Worm (Caenorhabditis elegans) whole organism, L4 larva: ENCODE data around the gene dgk-2.

Source experiments
- F10B5.3 ChIP-seq: sonication (generic microtip); optimal IDR thresholded peaks from 2 replicates; lab custom pipeline; 2016; ENCODE audit warnings: mild to moderate bottlenecking, missing genetic modification characterization, missing compliant biosample characterization
- F37D6.2 ChIP-seq: sonication (generic microtip); optimal IDR thresholded peaks from 2 replicates; lab custom pipeline; 2016; ENCODE audit warnings: mild to moderate bottlenecking, missing genetic modification characterization, missing compliant biosample characterization
- R02D3.7 ChIP-seq: fragments of 150-350 bp; sonication (generic microtip); optimal IDR thresholded peaks from 3 replicates; lab custom pipeline; 2014; ENCODE audit warnings: missing biosample characterization, missing genetic modification characterization
- T20F7.1 ChIP-seq: fragments of 200-800 bp; sonication (Bioruptor generic); optimal IDR thresholded peaks from 2 replicates; lab custom pipeline; 2018; ENCODE audit warnings: mild to moderate bottlenecking, missing genetic modification characterization, missing compliant biosample characterization
- T26A8.4 ChIP-seq: fragments of 200-800 bp; sonication (Bioruptor generic); IDR thresholded peaks from 2 replicates; pipeline ENCODE4 v1.3.6; 2022; ENCODE audit warnings: missing genetic modification characterization, missing compliant biosample characterization
- Y105C5A.15 ChIP-seq: fragments of 200-800 bp; sonication (Bioruptor generic); IDR thresholded peaks from 2 replicates; pipeline ENCODE4 v1.3.6; 2022; ENCODE audit warnings: missing genetic modification characterization, missing compliant biosample characterization
- Y48G9A.11 ChIP-seq: fragments of 200-800 bp; sonication (Bioruptor generic); IDR thresholded peaks from 2 replicates; pipeline ENCODE4 v1.3.6; 2022; ENCODE audit warnings: missing genetic modification reagents, missing genetic modification characterization, missing compliant biosample characterization
- Y5F2A.4 ChIP-seq: fragments of 200-800 bp; sonication (Bioruptor generic); optimal IDR thresholded peaks from 2 replicates; lab custom pipeline; 2018; ENCODE audit warnings: mild to moderate bottlenecking, missing genetic modification characterization, missing compliant biosample characterization
- ZK337.2 ChIP-seq: fragments of 200-800 bp; sonication (Bioruptor generic); IDR thresholded peaks from 2 replicates; pipeline ENCODE4 v1.3.6; 2022; ENCODE audit warnings: missing genetic modification reagents, missing genetic modification characterization, missing compliant biosample characterization
- aha-1 ChIP-seq: fragments of 150-350 bp; peaks from one replicate; lab custom pipeline; 2014; ENCODE audit warnings: missing biosample characterization, missing genetic modification characterization
- arid-1 ChIP-seq: fragments of 200-800 bp; sonication (Bioruptor generic); conservative IDR thresholded peaks from 2 replicates; pipeline ENCODE4 v1.3.6; 2022; ENCODE audit warnings: missing genetic modification reagents, missing genetic modification characterization, missing compliant biosample characterization
- ceh-28 ChIP-seq: fragments of 150-350 bp; optimal IDR thresholded peaks from 2 replicates; lab custom pipeline; 2014; ENCODE audit warnings: missing biosample characterization, missing genetic modification reagents, missing genetic modification characterization
- ceh-32 ChIP-seq: sonication (generic microtip); optimal IDR thresholded peaks from 2 replicates; lab custom pipeline; 2016; ENCODE audit warnings: mild to moderate bottlenecking, missing genetic modification characterization, missing compliant biosample characterization; ENCODE audit not compliant: poor library complexity
- ceh-82 ChIP-seq: sonication (generic microtip); optimal IDR thresholded peaks from 2 replicates; lab custom pipeline; 2017; ENCODE audit warnings: missing biosample characterization, missing genetic modification characterization
- daf-16 ChIP-seq, 3 experiments: sonication (generic microtip); optimal IDR thresholded peaks; 2 replicates each; lab custom pipeline; 2016 to 2017; ENCODE audit warnings: missing genetic modification characterization in 3 of 3, missing genetic modification reagents in 3 of 3, mild to moderate bottlenecking in 2 of 3, missing compliant biosample characterization in 2 of 3, missing biosample characterization in 1 of 3, moderate library complexity in 1 of 3
- daf-8 ChIP-seq: fragments of 200-800 bp; sonication (Bioruptor generic); IDR thresholded peaks from 2 replicates; pipeline ENCODE4 v1.3.6; 2022; ENCODE audit warnings: missing genetic modification characterization, missing compliant biosample characterization
- dpl-1 ChIP-seq: fragments of 150-350 bp; optimal IDR thresholded peaks from 2 replicates; lab custom pipeline; 2014; ENCODE audit warnings: missing biosample characterization, missing genetic modification reagents, missing genetic modification characterization
- dve-1 ChIP-seq: sonication (generic microtip); optimal IDR thresholded peaks from 2 replicates; lab custom pipeline; 2017; ENCODE audit warnings: antibody characterized with exemption, mild to moderate bottlenecking, missing genetic modification characterization, missing compliant biosample characterization; ENCODE audit not compliant: insufficient read depth
- egl-43 ChIP-seq: fragments of 200-800 bp; sonication (Bioruptor generic); IDR thresholded peaks from 2 replicates; pipeline ENCODE4 v1.3.6; 2022; ENCODE audit warnings: missing genetic modification reagents, missing genetic modification characterization, missing compliant biosample characterization
- fos-1 ChIP-seq: fragments of 150-350 bp; optimal IDR thresholded peaks from 2 replicates; lab custom pipeline; 2014; ENCODE audit warnings: missing biosample characterization, missing genetic modification characterization
- gei-8 ChIP-seq: fragments of 200-800 bp; sonication (Bioruptor generic); optimal IDR thresholded peaks from 2 replicates; lab custom pipeline; 2018; ENCODE audit warnings: mild to moderate bottlenecking, missing genetic modification characterization, missing compliant biosample characterization
- hlh-30 ChIP-seq: sonication (generic microtip); optimal IDR thresholded peaks from 2 replicates; lab custom pipeline; 2017; ENCODE audit warnings: antibody characterized with exemption, mild to moderate bottlenecking, missing genetic modification characterization, missing compliant biosample characterization; ENCODE audit not compliant: insufficient read depth
- hmg-1.1 ChIP-seq: fragments of 200-800 bp; sonication (Bioruptor generic); IDR thresholded peaks from 2 replicates; pipeline ENCODE4 v1.3.6; 2022; ENCODE audit warnings: missing genetic modification reagents, missing genetic modification characterization, missing compliant biosample characterization
- lim-7 ChIP-seq: fragments of 200-800 bp; sonication (Bioruptor generic); IDR thresholded peaks from 2 replicates; pipeline ENCODE4 v1.3.6; 2022; ENCODE audit warnings: missing genetic modification characterization, missing compliant biosample characterization
- lin-15B ChIP-seq: fragments of 150-350 bp; sonication (generic microtip); optimal IDR thresholded peaks from 3 replicates; lab custom pipeline; 2014; ENCODE audit warnings: missing biosample characterization, missing genetic modification characterization
- lsy-2 ChIP-seq, 2 experiments: fragments of 150-350 bp in 1 of 2; sonication (generic microtip) in 1 of 2; optimal IDR thresholded peaks; 2 replicates each; lab custom pipeline; 2014 to 2017; ENCODE audit warnings: missing biosample characterization in 2 of 2, missing genetic modification characterization in 2 of 2
- madf-5 ChIP-seq, 2 experiments: fragments of 200-800 bp; sonication (Bioruptor generic); IDR thresholded peaks; 2 replicates each; pipeline ENCODE4 v1.3.6; 2022; ENCODE audit warnings: missing compliant biosample characterization in 2 of 2, missing genetic modification characterization in 2 of 2
- mdt-29 ChIP-seq: fragments of 200-800 bp; sonication (Bioruptor generic); IDR thresholded peaks from 2 replicates; pipeline ENCODE4 v1.3.6; 2022; ENCODE audit warnings: missing genetic modification reagents, missing genetic modification characterization, missing compliant biosample characterization
- mep-1 ChIP-seq: fragments of 150-350 bp; sonication (generic microtip); optimal IDR thresholded peaks from 3 replicates; lab custom pipeline; 2014; ENCODE audit warnings: missing biosample characterization, missing genetic modification characterization
- mes-2 ChIP-seq: sonication (generic microtip); optimal IDR thresholded peaks from 2 replicates; lab custom pipeline; 2016; ENCODE audit warnings: missing genotype, mild to moderate bottlenecking, missing genetic modification characterization, missing compliant biosample characterization; ENCODE audit not compliant: poor library complexity, severe bottlenecking
- mxl-3 ChIP-seq: fragments of 200-800 bp; sonication (Bioruptor generic); optimal IDR thresholded peaks from 2 replicates; lab custom pipeline; 2018; ENCODE audit warnings: mild to moderate bottlenecking, missing genetic modification characterization, missing compliant biosample characterization
- nhr-102 ChIP-seq: sonication (generic microtip); optimal IDR thresholded peaks from 2 replicates; lab custom pipeline; 2016; ENCODE audit warnings: mild to moderate bottlenecking, missing genetic modification characterization, moderate library complexity, missing compliant biosample characterization
- nhr-11 ChIP-seq: fragments of 150-350 bp; optimal IDR thresholded peaks from 2 replicates; lab custom pipeline; 2014; ENCODE audit warnings: missing biosample characterization, missing genetic modification characterization
- nhr-28 ChIP-seq: fragments of 150-350 bp; optimal IDR thresholded peaks from 2 replicates; lab custom pipeline; 2014; ENCODE audit warnings: missing biosample characterization, missing genetic modification characterization
- nhr-6 ChIP-seq: fragments of 150-350 bp; optimal IDR thresholded peaks from 2 replicates; lab custom pipeline; 2014; ENCODE audit warnings: missing biosample characterization, missing genetic modification characterization
- nhr-77 ChIP-seq: fragments of 150-350 bp; optimal IDR thresholded peaks from 2 replicates; lab custom pipeline; 2014; ENCODE audit warnings: missing biosample characterization, missing genetic modification characterization
- pha-4 ChIP-seq, 2 experiments: fragments of 150-350 bp in 1 of 2; fragments of 200-800 bp in 1 of 2; sonication (Bioruptor generic) in 1 of 2; IDR thresholded peaks in 1 of 2; optimal IDR thresholded peaks in 1 of 2; 2 replicates each; pipeline versions ENCODE4 v1.3.6 to Lab custom; 2014 to 2022; ENCODE audit warnings: missing genetic modification characterization in 2 of 2, missing genetic modification reagents in 2 of 2, missing biosample characterization in 1 of 2, missing compliant biosample characterization in 1 of 2
- pqm-1 ChIP-seq: sonication (generic microtip); optimal IDR thresholded peaks from 2 replicates; lab custom pipeline; 2017; ENCODE audit warnings: missing biosample characterization, missing genetic modification characterization
- rbr-2 ChIP-seq: sonication (generic microtip); optimal IDR thresholded peaks from 2 replicates; lab custom pipeline; 2016; ENCODE audit warnings: missing genotype, missing genetic modification characterization, missing compliant biosample characterization
- spr-3 ChIP-seq: fragments of 200-800 bp; sonication (Bioruptor generic); optimal IDR thresholded peaks from 2 replicates; lab custom pipeline; 2018; ENCODE audit warnings: mild to moderate bottlenecking, missing genetic modification characterization, missing compliant biosample characterization
- tra-1 ChIP-seq: fragments of 200-800 bp; sonication (Bioruptor generic); IDR thresholded peaks from 2 replicates; pipeline ENCODE4 v1.3.6; 2022; ENCODE audit warnings: missing genetic modification reagents, missing genetic modification characterization, missing compliant biosample characterization
- unc-39 ChIP-seq: sonication (generic microtip); optimal IDR thresholded peaks from 2 replicates; lab custom pipeline; 2017; ENCODE audit warnings: missing biosample characterization, missing genetic modification characterization
- unc-62 ChIP-seq, 3 experiments: fragments of 150-350 bp in 1 of 3; sonication (generic microtip); optimal IDR thresholded peaks in 2 of 3; peaks in 1 of 3; 1 replicate in 1 of 3; 2 replicates in 2 of 3; lab custom pipeline; 2014 to 2017; ENCODE audit warnings: missing biosample characterization in 3 of 3, missing genetic modification characterization in 3 of 3, missing genetic modification reagents in 3 of 3, missing genotype in 1 of 3
- zfp-2 ChIP-seq: sonication (generic microtip); optimal IDR thresholded peaks from 2 replicates; lab custom pipeline; 2016; ENCODE audit warnings: mild to moderate bottlenecking, missing genetic modification characterization, missing compliant biosample characterization
- zfp-3 ChIP-seq: fragments of 200-800 bp; sonication (Bioruptor generic); conservative IDR thresholded peaks from 2 replicates; pipeline ENCODE4 v1.3.6; 2022; ENCODE audit warnings: missing genetic modification reagents, missing genetic modification characterization, missing compliant biosample characterization
- zip-11 ChIP-seq: fragments of 200-800 bp; sonication (Bioruptor generic); IDR thresholded peaks from 2 replicates; pipeline ENCODE4 v1.3.6; 2022; ENCODE audit warnings: missing genetic modification characterization, missing compliant biosample characterization
- ztf-7 ChIP-seq: fragments of 150-350 bp; optimal IDR thresholded peaks from 2 replicates; lab custom pipeline; 2014; ENCODE audit warnings: missing biosample characterization, missing genetic modification characterization

The dgk-2 gene

DNA sequence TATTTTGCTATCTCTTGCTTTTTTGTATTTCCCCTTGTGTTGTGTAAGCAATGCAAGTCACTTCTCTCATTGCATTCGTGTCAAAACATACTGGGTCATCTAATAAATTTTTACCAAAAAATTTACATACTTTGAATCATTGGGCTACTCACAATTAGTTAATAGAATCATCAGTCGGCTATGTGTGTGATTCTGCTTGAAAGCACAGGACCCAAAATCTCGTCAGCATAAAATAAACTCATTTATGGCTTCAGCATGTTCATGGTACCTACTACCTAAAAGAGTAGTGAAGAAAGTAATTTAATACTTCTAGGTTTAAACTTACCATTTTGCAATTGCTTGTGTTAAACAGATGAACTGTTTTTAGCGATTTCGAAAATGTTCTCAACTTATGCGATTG lies 22.2 kb upstream of the dgk-2 start (continued):
- TF ChIP-seq T20F7.1 = peak; percentile 16
- TF ChIP-seq T26A8.4 (GFP tag; lab: Robert Waterston, UW) = peak; percentile 84
- peak; percentile 67 for TF ChIP-seq mep-1 (tag; lab: Kevin White, UChicago)
- TF ChIP-seq mdt-29 (GFP tag; lab: Robert Waterston, UW) = no peak
- no peak for TF ChIP-seq fos-1

DNA sequence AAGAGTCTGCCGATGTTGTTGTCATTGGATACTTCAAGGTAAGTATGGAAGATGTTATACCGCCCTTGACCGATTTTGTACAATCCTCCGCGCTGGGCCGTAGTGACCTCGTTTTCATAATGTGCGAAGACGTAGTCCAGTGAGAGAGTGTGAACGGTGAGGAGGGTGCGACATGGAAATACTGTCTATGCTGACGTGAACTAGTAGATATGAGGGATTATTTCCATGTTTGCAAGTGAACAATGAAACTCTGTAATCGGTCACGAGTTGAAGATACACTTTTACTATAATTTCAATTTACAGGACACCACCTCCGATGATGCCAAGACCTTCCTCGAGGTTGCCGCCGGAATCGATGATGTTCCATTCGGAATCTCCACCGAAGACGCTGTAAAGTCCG lies 20.7 kb upstream of the dgk-2 start:
- no peak for TF ChIP-seq Y48G9A.11 (GFP tag; lab: Robert Waterston, UW)
- TF ChIP-seq nhr-102 (tag; lab: Kevin White, UChicago) = no peak
- peak; percentile 44 for TF ChIP-seq spr-3 (GFP tag; lab: Kevin White, UChicago)
- TF ChIP-seq unc-62 (GFP tag; optimal IDR thresholded peaks at IDR 0.05 in 1 of 2; lab: Kevin White, UChicago) = peak in 1 of 2 experiments; percentile 84
- TF ChIP-seq unc-62 (tag; optimal IDR thresholded peaks at IDR 0.05; lab: Kevin White, UChicago) = no peak
- no peak for TF ChIP-seq lin-15B (tag; lab: Kevin White, UChicago)
- no peak for TF ChIP-seq egl-43 (GFP tag; lab: Robert Waterston, UW)
- no peak for TF ChIP-seq pha-4 (GFP tag; IDR thresholded peaks at IDR 0.05; lab: Robert Waterston, UW)
- no peak for TF ChIP-seq pha-4 (tag; optimal IDR thresholded peaks at IDR 0.05; lab: Kevin White, UChicago)
- no peak for TF ChIP-seq R02D3.7 (tag; lab: Kevin White, UChicago)
- no peak for TF ChIP-seq daf-8 (GFP tag; lab: Robert Waterston, UW)
- TF ChIP-seq F37D6.2 (tag; lab: Kevin White, UChicago) = no peak
- no peak for TF ChIP-seq zip-11 (GFP tag; lab: Robert Waterston, UW)
- no peak for TF ChIP-seq ceh-32
- TF ChIP-seq arid-1 (GFP tag; lab: Robert Waterston, UW) = no peak
- no peak for TF ChIP-seq pqm-1 (tag; lab: Kevin White, UChicago)
- TF ChIP-seq Y105C5A.15 (GFP tag; lab: Robert Waterston, UW) = no peak
- no peak for TF ChIP-seq hmg-1.1 (GFP tag; lab: Robert Waterston, UW)
- no peak for TF ChIP-seq nhr-6 (tag; lab: Kevin White, UChicago)
- no peak for TF ChIP-seq unc-39 (tag; lab: Kevin White, UChicago)
- no peak for TF ChIP-seq zfp-2 (tag; lab: Kevin White, UChicago)
- TF ChIP-seq nhr-11 (tag; lab: Kevin White, UChicago) = no peak
- no peak for TF ChIP-seq T26A8.4 (GFP tag; lab: Robert Waterston, UW)
- TF ChIP-seq rbr-2 (tag; lab: Kevin White, UChicago) = no peak
- TF ChIP-seq F10B5.3 = no peak
- TF ChIP-seq gei-8 (GFP tag; lab: Kevin White, UChicago) = no peak
- TF ChIP-seq madf-5 (GFP tag; IDR thresholded peaks at IDR 0.05; lab: Robert Waterston, UW) = no peak
- peak; percentile 19 for TF ChIP-seq aha-1 (tag; lab: Kevin White, UChicago)
- peak; percentile 22 for TF ChIP-seq nhr-28 (tag; lab: Kevin White, UChicago)
- TF ChIP-seq dpl-1 (GFP tag; lab: Kevin White, UChicago) = no peak
- no peak for TF ChIP-seq mes-2 (tag; lab: Kevin White, UChicago)
- TF ChIP-seq ZK337.2 = no peak
- no peak for TF ChIP-seq zfp-3
- TF ChIP-seq mxl-3 (GFP tag; lab: Kevin White, UChicago) = no peak
- no peak for TF ChIP-seq lsy-2 (tag; optimal IDR thresholded peaks at IDR 0.05; lab: Kevin White, UChicago)
- no peak for TF ChIP-seq ceh-82 (tag; lab: Kevin White, UChicago)

DNA sequence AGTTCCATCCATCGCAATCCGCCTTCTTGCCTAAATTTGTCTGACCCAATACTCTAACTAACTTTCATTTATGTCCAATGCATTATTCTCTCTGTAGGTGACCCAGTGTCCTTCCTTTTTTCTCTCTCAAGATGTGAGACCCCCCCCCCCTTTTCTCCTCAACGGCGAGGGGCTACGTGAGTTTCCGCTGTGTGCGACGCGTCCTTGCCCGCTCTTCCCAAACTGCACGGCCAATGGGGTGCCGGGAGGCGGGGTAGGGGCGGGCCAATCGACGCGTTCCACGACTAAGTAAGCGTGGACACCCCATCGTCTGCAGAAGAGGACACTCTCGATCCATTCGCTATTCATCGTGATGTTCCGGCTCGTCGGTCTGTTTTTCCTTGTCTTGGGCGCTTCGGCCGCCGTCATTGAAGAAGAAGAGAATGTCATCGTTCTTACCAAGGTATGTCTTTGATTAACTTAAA lies 19.7 kb upstream of the dgk-2 start, which contains the start of gene pdi-2:
TSS of gene pdi-2 (plus strand) at position 269 of the 464 bp plus-strand sequence.
- TF ChIP-seq ceh-28 (tag; lab: Kevin White, UChicago) = no peak
- TF ChIP-seq Y5F2A.4 (GFP tag; lab: Kevin White, UChicago) = no peak
- TF ChIP-seq pha-4 (GFP tag; IDR thresholded peaks at IDR 0.05; lab: Robert Waterston, UW) = peak; percentile 76
- no peak for TF ChIP-seq pha-4 (tag; optimal IDR thresholded peaks at IDR 0.05; lab: Kevin White, UChicago)
- TF ChIP-seq nhr-77 = peak; percentile 33
- TF ChIP-seq zfp-2 (tag; lab: Kevin White, UChicago) = no peak
- TF ChIP-seq dve-1 (tag; lab: Kevin White, UChicago) = peak; percentile 79
- TF ChIP-seq lim-7 (GFP tag; lab: Robert Waterston, UW) = no peak
- TF ChIP-seq unc-39 (tag; lab: Kevin White, UChicago) = no peak
- TF ChIP-seq tra-1 (GFP tag; lab: Robert Waterston, UW) = peak; percentile 59; the same call in 1 of the 2 replicates
- TF ChIP-seq hlh-30 (tag; lab: Kevin White, UChicago) = peak; percentile 70
- TF ChIP-seq daf-16 (GFP tag; optimal IDR thresholded peaks at IDR 0.05; lab: Kevin White, UChicago) = no peak
- peak; percentile 62 for TF ChIP-seq daf-16 (tag; optimal IDR thresholded peaks at IDR 0.05; lab: Kevin White, UChicago)
- peak; percentile 24 for TF ChIP-seq rbr-2 (tag; lab: Kevin White, UChicago)
- TF ChIP-seq zfp-3 = no peak
- no peak for TF ChIP-seq ztf-7 (tag; lab: Kevin White, UChicago)
- peak; percentile 100 for TF ChIP-seq aha-1 (tag; lab: Kevin White, UChicago)
- no peak for TF ChIP-seq daf-8 (GFP tag; lab: Robert Waterston, UW)
